Worm (Caenorhabditis elegans): Measurements from ENCODE around the gene K02D10.1.
A peak's percentile ranks its signal among the peaks of the same experiment; 100 is the strongest.

Gene K02D10.1

ce11 chrIII:8785426-8785825, 16.1 kb downstream of the K02D10.1 start (continued):
- no peak for TF ChIP-seq nfya-2 (GFP tag; IDR thresholded peaks at IDR 0.05)
- no peak for TF ChIP-seq Y79H2A.3 (GFP tag; conservative IDR thresholded peaks at IDR 0.05)
- no peak for TF ChIP-seq attf-6 (GFP tag; IDR thresholded peaks at IDR 0.05)
- TF ChIP-seq mcd-1 (GFP tag; IDR thresholded peaks at IDR 0.05), result peak; percentile 39; the same call in 1 of the 2 replicates
- no peak for TF ChIP-seq fkh-3 (tag; optimal IDR thresholded peaks at IDR 0.05)
- peak; percentile 88 for TF ChIP-seq zfh-2 (GFP tag; conservative IDR thresholded peaks at IDR 0.05)
- peak; percentile 71 for TF ChIP-seq K12H6.12 (tag; optimal IDR thresholded peaks at IDR 0.05)
- TF ChIP-seq ceh-79 (tag; optimal IDR thresholded peaks at IDR 0.05), result no peak
- TF ChIP-seq Y53G8AR.9 (GFP tag; conservative IDR thresholded peaks at IDR 0.05), result no peak
- TF ChIP-seq nhr-90 (tag; optimal IDR thresholded peaks at IDR 0.05), result no peak
- no peak for TF ChIP-seq unc-62 (GFP tag; optimal IDR thresholded peaks at IDR 0.05)
- TF ChIP-seq nhr-80 (tag; optimal IDR thresholded peaks at IDR 0.05), result peak; percentile 69
- no peak for TF ChIP-seq lin-26 (GFP tag; IDR thresholded peaks at IDR 0.05)
- peak; percentile 72 for TF ChIP-seq pha-4 (tag; optimal IDR thresholded peaks at IDR 0.05)
- no peak for TF ChIP-seq hrde-1 (tag; optimal IDR thresholded peaks at IDR 0.05; ENCODE audit: borderline replicate concordance)
- TF ChIP-seq hlh-12 (tag; optimal IDR thresholded peaks at IDR 0.05), result no peak
- TF ChIP-seq sdz-38 (tag; optimal IDR thresholded peaks at IDR 0.05), result no peak
- no peak for TF ChIP-seq efl-1 (GFP tag; optimal IDR thresholded peaks at IDR 0.05)
- no peak for TF ChIP-seq nfya-1 (tag; optimal IDR thresholded peaks at IDR 0.05; ENCODE audit: borderline replicate concordance, insufficient read depth)
- TF ChIP-seq egl-44 (GFP tag; IDR thresholded peaks at IDR 0.05), result no peak
- TF ChIP-seq aptf-2 (GFP tag; conservative IDR thresholded peaks at IDR 0.05), result no peak
- no peak for TF ChIP-seq mes-4 (tag; optimal IDR thresholded peaks at IDR 0.05)
- TF ChIP-seq akir-1 (GFP tag; optimal IDR thresholded peaks at IDR 0.05), result no peak
- no peak for TF ChIP-seq ztf-3 (GFP tag; optimal IDR thresholded peaks at IDR 0.05)
- no peak for TF ChIP-seq pbrm-1 (GFP tag; IDR thresholded peaks at IDR 0.05)
- TF ChIP-seq ztf-22 (GFP tag; optimal IDR thresholded peaks at IDR 0.05), result no peak
- TF ChIP-seq Y67H2A.10 (GFP tag; conservative IDR thresholded peaks at IDR 0.05), result no peak
- no peak for TF ChIP-seq hmg-20 (GFP tag; IDR thresholded peaks at IDR 0.05)
- TF ChIP-seq F52B5.7 (tag; optimal IDR thresholded peaks at IDR 0.05), result no peak
- TF ChIP-seq somi-1 (GFP tag; optimal IDR thresholded peaks at IDR 0.05), result no peak
- TF ChIP-seq snpc-1.1 (tag; optimal IDR thresholded peaks at IDR 0.05; ENCODE audit: insufficient read depth), result no peak
- TF ChIP-seq cebp-1 (GFP tag; IDR thresholded peaks at IDR 0.05), result no peak; the same call in 1 of the 2 replicates
- TF ChIP-seq cebp-1 (tag; optimal IDR thresholded peaks at IDR 0.05), result peak; percentile 75
- no peak for TF ChIP-seq F22D6.2 (tag; optimal IDR thresholded peaks at IDR 0.05)
- no peak for TF ChIP-seq ekl-4 (GFP tag; IDR thresholded peaks at IDR 0.05)
- no peak for TF ChIP-seq T07F8.4 (tag; optimal IDR thresholded peaks at IDR 0.05)
- TF ChIP-seq F37B4.10 (GFP tag; IDR thresholded peaks at IDR 0.05), result no peak
- TF ChIP-seq ztf-26 (tag; optimal IDR thresholded peaks at IDR 0.05), result no peak
- TF ChIP-seq egrh-3 (GFP tag; IDR thresholded peaks at IDR 0.05), result no peak
- peak; percentile 53; the same call in 1 of the 2 replicates for TF ChIP-seq nfyb-1 (GFP tag; IDR thresholded peaks at IDR 0.05)
- no peak for TF ChIP-seq F23B12.7 (tag; optimal IDR thresholded peaks at IDR 0.05; ENCODE audit: insufficient read depth)
- TF ChIP-seq dpff-1 (tag; optimal IDR thresholded peaks at IDR 0.05), result no peak
- no peak for TF ChIP-seq ccch-3 (GFP tag; optimal IDR thresholded peaks at IDR 0.05)
- TF ChIP-seq F49E8.2 (tag; optimal IDR thresholded peaks at IDR 0.05; ENCODE audit: insufficient read depth), result no peak
- no peak for TF ChIP-seq ets-4 (GFP tag; optimal IDR thresholded peaks at IDR 0.05)
- no peak for TF ChIP-seq bed-1 (GFP tag; IDR thresholded peaks at IDR 0.05)
- TF ChIP-seq ztf-18 (tag; optimal IDR thresholded peaks at IDR 0.05), result peak; percentile 1
- TF ChIP-seq rpc-1 (optimal IDR thresholded peaks at IDR 0.05), result no peak
- no peak for TF ChIP-seq rpc-1 (tag; optimal IDR thresholded peaks at IDR 0.05)
- TF ChIP-seq ceh-91 (GFP tag; IDR thresholded peaks at IDR 0.05), result no peak

All from whole organism, young adult.